Fruit fly (Drosophila melanogaster): Measurements from ENCODE around the gene Cpr78Ca.

Gene Cpr78Ca

dm6 chr3L:21253761-21254523 lies 38.7 kb downstream of the Cpr78Ca start (continued):
- peak; percentile 99 for TF ChIP-seq CG8319 (GFP tag; optimal IDR thresholded peaks at IDR 0.05)
- TF ChIP-seq svp (GFP tag), result peak; percentile 100
- peak; percentile 99 for TF ChIP-seq CG8632 (GFP tag; optimal IDR thresholded peaks at IDR 0.05)
- peak; percentile 99 for TF ChIP-seq CG3919 (GFP tag; optimal IDR thresholded peaks at IDR 0.05)
- peak; percentile 93 to 99 for TF ChIP-seq ss (GFP tag; optimal IDR thresholded peaks at IDR 0.05)
- peak; percentile 99 for TF ChIP-seq CG6854 (GFP tag; optimal IDR thresholded peaks at IDR 0.05)
- peak; percentile 8 for TF ChIP-seq dac (GFP tag; optimal IDR thresholded peaks at IDR 0.05)
- TF ChIP-seq Smox (GFP tag; optimal IDR thresholded peaks at IDR 0.05), result peak; percentile 99
- peak; percentile 99 for TF ChIP-seq Eip93F (GFP tag; optimal IDR thresholded peaks at IDR 0.05)
- peak; percentile 98 for TF ChIP-seq OdsH (GFP tag; optimal IDR thresholded peaks at IDR 0.05)

dm6 chr3L:21252932-21253760 lies 39.5 kb downstream of the Cpr78Ca start:
- TF ChIP-seq CG3032 (tag; optimal IDR thresholded peaks at IDR 0.05) (peak; percentile 77), CG8319 (GFP tag; optimal IDR thresholded peaks at IDR 0.05) (peak; percentile 31), Eip93F (GFP tag; optimal IDR thresholded peaks at IDR 0.05) (no peak), CG10631 (GFP tag; optimal IDR thresholded peaks at IDR 0.05) (peak; percentile 83), CG8632 (GFP tag; optimal IDR thresholded peaks at IDR 0.05) (peak; percentile 55), Sox14 (GFP tag; optimal IDR thresholded peaks at IDR 0.05) (no peak), CG7368 (GFP tag; optimal IDR thresholded peaks at IDR 0.05) (no peak), CG6163 (GFP tag; IDR thresholded peaks at IDR 0.05) (peak; percentile 40; the same call in 1 of the 3 replicates), Hr4 (GFP tag; optimal IDR thresholded peaks at IDR 0.05) (peak; percentile 25), CG10669 (GFP tag; optimal IDR thresholded peaks at IDR 0.05) (peak; percentile 80), dac (GFP tag; optimal IDR thresholded peaks at IDR 0.05) (no peak), cyc (GFP tag; optimal IDR thresholded peaks at IDR 0.05) (peak; percentile 51), dsx (GFP tag; optimal IDR thresholded peaks at IDR 0.05; ENCODE audit: poor library complexity, severe bottlenecking) (peak; percentile 47), pdm3 (GFP tag; optimal IDR thresholded peaks at IDR 0.05) (peak; percentile 42), net (GFP tag; optimal IDR thresholded peaks at IDR 0.05) (peak; percentile 34), Sox102F (GFP tag; optimal IDR thresholded peaks at IDR 0.05) (peak; percentile 4), Eip78C (GFP tag) (peak; percentile 99), CG15336 (GFP tag; IDR thresholded peaks at IDR 0.05) (no peak), CG11902 (GFP tag; optimal IDR thresholded peaks at IDR 0.05) (peak; percentile 28), acj6 (GFP tag; optimal IDR thresholded peaks at IDR 0.05) (peak; percentile 65), CG3919 (GFP tag; optimal IDR thresholded peaks at IDR 0.05) (peak; percentile 66), Eip75B (GFP tag; optimal IDR thresholded peaks at IDR 0.05) (peak; percentile 27), Smox (GFP tag; optimal IDR thresholded peaks at IDR 0.05) (peak; percentile 56), spab (GFP tag; optimal IDR thresholded peaks at IDR 0.05) (peak; percentile 79), CG34406 (GFP tag; optimal IDR thresholded peaks at IDR 0.05) (peak; percentile 53), CG6808 (GFP tag; optimal IDR thresholded peaks at IDR 0.05) (peak; percentile 66), svp (GFP tag) (peak; percentile 69), ss (GFP tag; optimal IDR thresholded peaks at IDR 0.05) (no peak), Sox15 (GFP tag; optimal IDR thresholded peaks at IDR 0.05) (peak; percentile 31), achi (GFP tag; optimal IDR thresholded peaks at IDR 0.05) (peak; percentile 50), eg (GFP tag; IDR thresholded peaks at IDR 0.05) (no peak), OdsH (GFP tag; optimal IDR thresholded peaks at IDR 0.05) (peak; percentile 47), Hr39 (GFP tag; optimal IDR thresholded peaks at IDR 0.05) (peak; percentile 0), fkh (GFP tag; optimal IDR thresholded peaks at IDR 0.05) (peak; percentile 59), fd85E (GFP tag; optimal IDR thresholded peaks at IDR 0.05) (no peak), Hr38 (GFP tag; optimal IDR thresholded peaks at IDR 0.05) (no peak), Ets96B (tag; optimal IDR thresholded peaks at IDR 0.05) (peak; percentile 80), CG8119 (GFP tag; IDR thresholded peaks at IDR 0.05) (no peak), CG4318 (GFP tag; optimal IDR thresholded peaks at IDR 0.05) (no peak), Ets21C (GFP tag; optimal IDR thresholded peaks at IDR 0.05) (no peak), Met (GFP tag; optimal IDR thresholded peaks at IDR 0.05) (peak; percentile 49), CG6792 (GFP tag; optimal IDR thresholded peaks at IDR 0.05) (peak; percentile 39), Gug (GFP tag; IDR thresholded peaks at IDR 0.05) (no peak), lz (GFP tag; optimal IDR thresholded peaks at IDR 0.05) (peak; percentile 59), CG9139 (GFP tag; optimal IDR thresholded peaks at IDR 0.05) (no peak)

All from whole organism, prepupa.